Worm (Caenorhabditis elegans) whole organism, late embryonic: ENCODE data around the gene pals-20.

Experiments used
- C38D4.7 ChIP-seq: fragments of 200-800 bp; sonication (Bioruptor generic); optimal IDR thresholded peaks from 2 replicates; lab custom pipeline; 2018; ENCODE audit warnings: mild to moderate bottlenecking, missing genetic modification characterization, moderate library complexity, missing compliant biosample characterization
- F13H6.1 ChIP-seq: sonication (generic microtip); optimal IDR thresholded peaks from 2 replicates; lab custom pipeline; 2016; ENCODE audit warnings: missing genetic modification characterization, missing compliant biosample characterization
- K02D7.2 ChIP-seq: sonication (generic microtip); optimal IDR thresholded peaks from 2 replicates; lab custom pipeline; 2017; ENCODE audit warnings: mild to moderate bottlenecking, missing genetic modification characterization, missing compliant biosample characterization
- Y22D7AL.16 ChIP-seq: sonication (generic microtip); optimal IDR thresholded peaks from 2 replicates; lab custom pipeline; 2016; ENCODE audit warnings: missing genetic modification characterization, missing compliant biosample characterization
- ahr-1 ChIP-seq: sonication (generic microtip); optimal IDR thresholded peaks from 2 replicates; lab custom pipeline; 2016; ENCODE audit warnings: missing genetic modification characterization, missing compliant biosample characterization
- ceh-14 ChIP-seq: sonication (generic microtip); optimal IDR thresholded peaks from 2 replicates; lab custom pipeline; 2016; ENCODE audit warnings: missing genotype, missing genetic modification characterization, missing compliant biosample characterization
- ceh-19 ChIP-seq: fragments of 200-800 bp; sonication (Bioruptor generic); optimal IDR thresholded peaks from 2 replicates; lab custom pipeline; 2018; ENCODE audit warnings: mild to moderate bottlenecking, missing genetic modification characterization, missing compliant biosample characterization
- ceh-2 ChIP-seq: sonication (generic microtip); optimal IDR thresholded peaks from 2 replicates; lab custom pipeline; 2016; ENCODE audit warnings: missing genotype, missing genetic modification characterization, missing compliant biosample characterization
- ceh-24 ChIP-seq: sonication (generic microtip); optimal IDR thresholded peaks from 2 replicates; lab custom pipeline; 2016; ENCODE audit warnings: mild to moderate bottlenecking, missing genetic modification characterization, missing compliant biosample characterization
- ceh-31 ChIP-seq: sonication (generic microtip); optimal IDR thresholded peaks from 2 replicates; lab custom pipeline; 2016; ENCODE audit warnings: missing genetic modification characterization, missing compliant biosample characterization
- ceh-34 ChIP-seq: sonication (generic microtip); optimal IDR thresholded peaks from 2 replicates; lab custom pipeline; 2016; ENCODE audit warnings: mild to moderate bottlenecking, missing genetic modification characterization, missing compliant biosample characterization
- ceh-48 ChIP-seq: sonication (generic microtip); optimal IDR thresholded peaks from 2 replicates; lab custom pipeline; 2016; ENCODE audit warnings: missing genetic modification characterization, inconsistent platforms, missing compliant biosample characterization
- ceh-9 ChIP-seq: sonication (generic microtip); optimal IDR thresholded peaks from 2 replicates; lab custom pipeline; 2016; ENCODE audit warnings: mild to moderate bottlenecking, missing genetic modification characterization, inconsistent platforms, missing compliant biosample characterization
- che-1 ChIP-seq: sonication (generic microtip); optimal IDR thresholded peaks from 2 replicates; lab custom pipeline; 2016; ENCODE audit warnings: mild to moderate bottlenecking, missing genetic modification characterization, missing compliant biosample characterization
- elt-2 ChIP-seq: sonication (generic microtip); optimal IDR thresholded peaks from 2 replicates; lab custom pipeline; 2016; ENCODE audit warnings: missing genetic modification reagents, missing genetic modification characterization, missing compliant biosample characterization
- elt-4 ChIP-seq: sonication (generic microtip); optimal IDR thresholded peaks from 2 replicates; lab custom pipeline; 2016; ENCODE audit warnings: missing genetic modification characterization, missing compliant biosample characterization
- ets-4 ChIP-seq: sonication (generic microtip); optimal IDR thresholded peaks from 2 replicates; lab custom pipeline; 2016; ENCODE audit warnings: missing genetic modification characterization, missing compliant biosample characterization
- fax-1 ChIP-seq: sonication (generic microtip); optimal IDR thresholded peaks from 2 replicates; lab custom pipeline; 2016; ENCODE audit warnings: missing genotype, missing genetic modification characterization, missing compliant biosample characterization
- fkh-10 ChIP-seq: fragments of 150-350 bp; optimal IDR thresholded peaks from 2 replicates; lab custom pipeline; 2014; ENCODE audit warnings: missing biosample characterization, missing genetic modification reagents, missing genetic modification characterization
- fkh-6 ChIP-seq: sonication (generic microtip); optimal IDR thresholded peaks from 2 replicates; lab custom pipeline; 2016; ENCODE audit warnings: missing genetic modification characterization, missing compliant biosample characterization
- gmeb-2 ChIP-seq: sonication (generic microtip); optimal IDR thresholded peaks from 2 replicates; lab custom pipeline; 2016; ENCODE audit warnings: missing genetic modification characterization, inconsistent platforms, missing compliant biosample characterization
- hlh-30 ChIP-seq: sonication (generic microtip); optimal IDR thresholded peaks from 2 replicates; lab custom pipeline; 2017; ENCODE audit warnings: antibody characterized with exemption, missing genetic modification characterization, missing compliant biosample characterization; ENCODE audit not compliant: insufficient read depth
- hlh-8 ChIP-seq: sonication (generic microtip); optimal IDR thresholded peaks from 2 replicates; lab custom pipeline; 2016; ENCODE audit warnings: missing genotype, missing genetic modification characterization, missing compliant biosample characterization
- lin-11 ChIP-seq: fragments of 200-800 bp; sonication (Bioruptor generic); optimal IDR thresholded peaks from 2 replicates; lab custom pipeline; 2018; ENCODE audit warnings: mild to moderate bottlenecking, missing genetic modification characterization, missing compliant biosample characterization
- mec-3 ChIP-seq: sonication (generic microtip); optimal IDR thresholded peaks from 2 replicates; lab custom pipeline; 2016; ENCODE audit warnings: borderline replicate concordance, missing genetic modification characterization, missing compliant biosample characterization
- nhr-11 ChIP-seq: fragments of 150-350 bp; optimal IDR thresholded peaks from 2 replicates; lab custom pipeline; 2014; ENCODE audit warnings: missing biosample characterization, missing genetic modification characterization
- nhr-232 ChIP-seq: sonication (generic microtip); optimal IDR thresholded peaks from 2 replicates; lab custom pipeline; 2016; ENCODE audit warnings: missing genetic modification characterization, missing compliant biosample characterization
- npax-4 ChIP-seq: sonication (generic microtip); optimal IDR thresholded peaks from 2 replicates; lab custom pipeline; 2016; ENCODE audit warnings: missing genetic modification characterization, missing compliant biosample characterization
- pag-3 ChIP-seq: sonication (generic microtip); optimal IDR thresholded peaks from 2 replicates; lab custom pipeline; 2016; ENCODE audit warnings: missing compliant biosample characterization, missing genetic modification characterization, borderline replicate concordance
- pat-9 ChIP-seq: fragments of 200-800 bp; sonication (Bioruptor generic); optimal IDR thresholded peaks from 2 replicates; lab custom pipeline; 2018; ENCODE audit warnings: mild to moderate bottlenecking, missing genetic modification characterization, moderate library complexity, missing compliant biosample characterization
- pax-1 ChIP-seq: fragments of 150-350 bp; optimal IDR thresholded peaks from 2 replicates; lab custom pipeline; 2014; ENCODE audit warnings: missing biosample characterization, missing genetic modification characterization
- pqm-1 ChIP-seq: sonication (generic microtip); optimal IDR thresholded peaks from 2 replicates; lab custom pipeline; 2016; ENCODE audit warnings: missing genetic modification characterization, missing compliant biosample characterization
- pros-1 ChIP-seq: fragments of 150-350 bp; optimal IDR thresholded peaks from 2 replicates; lab custom pipeline; 2014; ENCODE audit warnings: missing biosample characterization, missing genetic modification reagents, missing genetic modification characterization
- ref-2 ChIP-seq: sonication (generic microtip); optimal IDR thresholded peaks from 2 replicates; lab custom pipeline; 2016; ENCODE audit warnings: missing genetic modification characterization, missing compliant biosample characterization
- rnt-1 ChIP-seq: sonication (generic microtip); optimal IDR thresholded peaks from 2 replicates; lab custom pipeline; 2016; ENCODE audit warnings: missing genetic modification characterization, missing compliant biosample characterization
- sox-2 ChIP-seq: fragments of 200-800 bp; sonication (Bioruptor generic); IDR thresholded peaks from 2 replicates; pipeline ENCODE4 v1.3.6; 2022; ENCODE audit warnings: missing genetic modification reagents, missing genetic modification characterization, missing compliant biosample characterization
- sox-4 ChIP-seq: sonication (generic microtip); optimal IDR thresholded peaks from 2 replicates; lab custom pipeline; 2017; ENCODE audit warnings: mild to moderate bottlenecking, missing genetic modification characterization, inconsistent platforms, missing compliant biosample characterization
- tbx-7 ChIP-seq: sonication (generic microtip); optimal IDR thresholded peaks from 2 replicates; lab custom pipeline; 2016; ENCODE audit warnings: missing genotype, missing genetic modification characterization, missing compliant biosample characterization
- ttx-3 ChIP-seq: sonication (generic microtip); optimal IDR thresholded peaks from 2 replicates; lab custom pipeline; 2016; ENCODE audit warnings: missing genetic modification reagents, missing genetic modification characterization, missing compliant biosample characterization
- ztf-16 ChIP-seq: sonication (generic microtip); optimal IDR thresholded peaks from 2 replicates; lab custom pipeline; 2017; ENCODE audit warnings: missing genetic modification characterization, missing compliant biosample characterization

Gene pals-20

DNA sequence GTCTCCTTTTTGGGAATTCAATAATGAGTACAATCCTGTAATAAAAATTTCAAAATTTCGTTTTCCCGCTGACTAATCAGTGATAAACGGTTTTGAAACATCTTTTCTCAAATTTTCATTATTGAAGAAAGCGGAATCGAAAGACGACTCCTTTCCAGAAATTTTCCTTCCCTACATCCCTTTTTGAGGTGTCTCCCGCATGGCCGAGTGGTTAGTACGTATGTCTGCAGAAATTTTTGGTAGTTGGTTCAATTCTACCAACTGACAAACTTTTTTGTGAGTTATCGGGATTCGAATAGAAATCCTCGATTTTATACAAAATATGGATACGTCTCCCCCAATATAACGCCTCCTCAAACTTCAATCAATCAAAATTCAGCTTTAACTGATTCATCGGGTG, 33.6 kb downstream of the pals-20 start:
- TF ChIP-seq mec-3 (no peak), F13H6.1 (tag; lab: Kevin White, UChicago) (no peak), ttx-3 (tag; lab: Kevin White, UChicago) (no peak), rnt-1 (tag; lab: Kevin White, UChicago) (no peak), lin-11 (tag; lab: Kevin White, UChicago) (no peak), ahr-1 (tag; lab: Kevin White, UChicago) (no peak), ceh-34 (tag; lab: Kevin White, UChicago) (no peak), K02D7.2 (tag; lab: Kevin White, UChicago) (no peak), ceh-31 (no peak), che-1 (no peak), pat-9 (no peak), hlh-30 (tag; lab: Kevin White, UChicago) (no peak)

DNA sequence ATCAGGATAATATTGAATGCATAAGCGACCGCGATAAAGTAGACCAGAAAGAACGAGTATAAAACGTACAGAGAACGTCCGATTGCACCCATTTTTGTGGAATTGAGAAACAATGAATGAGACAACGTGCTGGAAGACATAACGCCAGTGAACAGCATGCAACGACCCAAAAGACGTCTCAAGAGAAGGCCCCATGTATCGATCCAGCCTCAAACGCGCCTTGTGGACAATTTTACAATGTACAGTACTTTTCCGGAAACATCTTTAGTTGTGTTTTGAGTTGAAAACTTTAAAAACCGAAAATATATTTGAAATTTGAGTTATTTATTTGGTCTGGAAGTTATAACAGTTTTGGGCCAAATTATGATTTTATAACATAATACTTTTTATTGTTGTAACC, 37.4 kb downstream of the pals-20 start, which contains the start of gene Y82E9BL.3:
TSS of gene Y82E9BL.3 (minus strand) at position 101 of the 400 bp plus-strand sequence.
- TF ChIP-seq ahr-1 (tag; lab: Kevin White, UChicago) (no peak), fax-1 (tag; lab: Kevin White, UChicago) (no peak)

DNA sequence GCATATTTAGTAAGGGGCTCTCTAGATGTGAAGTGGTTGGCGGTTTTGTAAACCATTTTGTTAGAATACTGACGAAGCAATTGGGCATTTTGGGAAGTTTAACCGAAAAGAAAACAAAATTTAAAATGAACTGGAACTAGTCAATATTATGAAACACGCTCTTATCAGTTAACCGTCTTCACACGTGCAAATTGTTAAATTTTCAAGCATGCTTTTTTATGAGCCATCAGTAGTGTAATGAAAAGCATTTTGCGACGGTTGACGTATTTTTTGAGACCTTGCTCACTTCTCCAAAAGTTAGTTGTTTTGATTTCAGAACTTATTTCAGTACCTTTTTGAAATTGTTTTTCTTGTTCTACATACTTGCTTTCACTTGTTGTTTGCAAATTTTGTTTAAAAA, 38.8 kb downstream of the pals-20 start, which contains the start of gene fbxa-25:
TSS of gene fbxa-25 (minus strand) at position 138 of the 400 bp plus-strand sequence.
- no peak for TF ChIP-seq ttx-3 (tag; lab: Kevin White, UChicago)
- no peak for TF ChIP-seq ztf-16 (tag; lab: Kevin White, UChicago)
- TF ChIP-seq tbx-7 (tag; lab: Kevin White, UChicago), result no peak
- no peak for TF ChIP-seq elt-4
- no peak for TF ChIP-seq mec-3
- no peak for TF ChIP-seq ceh-14 (tag; lab: Kevin White, UChicago)
- TF ChIP-seq nhr-11 (tag; lab: Kevin White, UChicago), result no peak
- TF ChIP-seq ceh-2 (tag; lab: Kevin White, UChicago), result no peak
- TF ChIP-seq ceh-19 (GFP tag; lab: Kevin White, UChicago), result no peak
- TF ChIP-seq pax-1 (tag; lab: Kevin White, UChicago), result no peak
- no peak for TF ChIP-seq elt-2 (tag; lab: Kevin White, UChicago)
- TF ChIP-seq nhr-232 (tag; lab: Kevin White, UChicago), result no peak
- no peak for TF ChIP-seq Y22D7AL.16
- no peak for TF ChIP-seq hlh-8 (tag; lab: Kevin White, UChicago)
- TF ChIP-seq sox-2, result no peak

DNA sequence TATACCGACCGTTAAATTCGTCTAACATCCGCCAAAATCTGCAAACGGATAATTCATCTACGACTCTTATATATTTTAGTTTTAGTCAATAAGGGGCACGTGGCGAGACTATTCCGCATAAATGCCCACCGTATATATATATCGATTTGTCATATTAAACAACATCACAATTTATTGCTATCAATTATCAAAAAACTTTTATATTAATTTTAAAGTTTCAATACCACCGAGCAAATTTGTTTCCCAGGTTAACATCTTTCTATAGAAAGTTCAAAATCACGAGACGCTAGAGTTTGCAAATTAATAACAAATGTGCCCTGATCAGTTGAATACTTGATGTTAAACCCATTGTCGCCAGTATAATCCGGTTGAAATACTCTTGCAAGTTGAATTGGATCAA, 40.6 kb downstream of the pals-20 start, which contains the start of gene Y82E9BL.5:
TSS of gene Y82E9BL.5 (minus strand) at position 101 of the 400 bp plus-strand sequence.
- TF ChIP-seq ceh-31 (no peak), ceh-24 (tag; lab: Kevin White, UChicago) (no peak), npax-4 (no peak), sox-4 (tag; lab: Kevin White, UChicago) (no peak), ref-2 (tag; lab: Kevin White, UChicago) (no peak), pros-1 (no peak), rnt-1 (tag; lab: Kevin White, UChicago) (no peak), lin-11 (tag; lab: Kevin White, UChicago) (no peak)

DNA sequence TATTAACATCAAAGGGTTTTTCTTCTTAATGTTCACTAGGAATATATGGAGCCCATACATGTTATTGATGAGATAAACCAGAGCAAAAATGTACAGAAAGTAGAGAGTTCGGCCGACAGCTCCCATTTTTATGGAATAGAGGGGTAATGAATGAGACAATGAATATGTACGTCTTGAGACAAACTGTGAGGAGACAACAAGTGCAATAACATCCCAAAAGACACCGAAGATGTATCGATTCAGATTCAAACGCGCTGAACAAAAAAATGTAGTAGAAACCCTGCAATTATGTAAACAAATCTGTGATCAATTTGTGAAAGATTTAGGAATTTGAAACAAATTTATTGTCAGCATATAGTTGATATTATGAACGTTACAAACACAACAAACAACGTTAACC, 41.1 kb downstream of the pals-20 start:
- TF ChIP-seq ceh-9 (tag; lab: Kevin White, UChicago), result no peak
- TF ChIP-seq ceh-48 (tag; lab: Kevin White, UChicago), result no peak
- no peak for TF ChIP-seq mec-3
- no peak for TF ChIP-seq ets-4 (tag; lab: Kevin White, UChicago)
- no peak for TF ChIP-seq Y22D7AL.16
- no peak for TF ChIP-seq fkh-6 (tag; lab: Kevin White, UChicago)
- TF ChIP-seq pros-1, result no peak
- no peak for TF ChIP-seq pag-3 (tag; lab: Kevin White, UChicago)
- TF ChIP-seq C38D4.7, result no peak
- TF ChIP-seq fkh-10 (GFP tag; lab: Kevin White, UChicago), result no peak
- TF ChIP-seq ttx-3 (tag; lab: Kevin White, UChicago), result no peak
- no peak for TF ChIP-seq gmeb-2 (tag; lab: Kevin White, UChicago)
- TF ChIP-seq pqm-1 (tag; lab: Kevin White, UChicago), result no peak
- TF ChIP-seq, all 69 proteins: peak for 0
